Fruit fly (Drosophila melanogaster): ENCODE measurements around the gene CG43056.

CG43056 gene

dm6 chr2L:4393842-4394421, 43.7 kb upstream of the CG43056 start, which contains the start of gene CG3652 (continued):
- TF ChIP-seq CG5245 (GFP tag; optimal IDR thresholded peaks at IDR 0.05) = peak; percentile 0
- TF ChIP-seq mld (GFP tag; IDR thresholded peaks at IDR 0.05; ENCODE audit: partially characterized antibody) = no peak
- no peak for TF ChIP-seq CG18476 (GFP tag; optimal IDR thresholded peaks at IDR 0.05)
- TF ChIP-seq Pdp1 (GFP tag; optimal IDR thresholded peaks at IDR 0.05) = peak in 1 of 2 experiments; percentile 25
- TF ChIP-seq unc-4 (GFP tag; IDR thresholded peaks at IDR 0.05; ENCODE audit: partially characterized antibody) = peak; percentile 46; the same call in 1 of the 2 replicates
- TF ChIP-seq CG5180 (GFP tag; optimal IDR thresholded peaks at IDR 0.05) = no peak
- TF ChIP-seq rib (GFP tag; IDR thresholded peaks at IDR 0.05) = no peak
- TF ChIP-seq al (GFP tag; IDR thresholded peaks at IDR 0.05) = peak; percentile 20; the same call in 1 of the 2 replicates
- TF ChIP-seq CG3995 (GFP tag; optimal IDR thresholded peaks at IDR 0.05) = peak; percentile 77
- no peak for TF ChIP-seq oc (tag; optimal IDR thresholded peaks at IDR 0.05)
- TF ChIP-seq bsh (GFP tag; optimal IDR thresholded peaks at IDR 0.05) = no peak
- TF ChIP-seq CG34422 (GFP tag; IDR thresholded peaks at IDR 0.05) = no peak
- no peak for TF ChIP-seq E2f1 (GFP tag; IDR thresholded peaks at IDR 0.05)
- no peak for TF ChIP-seq corto (GFP tag; optimal IDR thresholded peaks at IDR 0.05)
- peak; percentile 42 for TF ChIP-seq Abd-B (GFP tag; optimal IDR thresholded peaks at IDR 0.05)
- TF ChIP-seq CG9215 (GFP tag; IDR thresholded peaks at IDR 0.05) = no peak
- no peak for TF ChIP-seq NFAT (GFP tag; IDR thresholded peaks at IDR 0.05)
- no peak for TF ChIP-seq ash1 (GFP tag; optimal IDR thresholded peaks at IDR 0.05)
- no peak for TF ChIP-seq Optix (GFP tag; IDR thresholded peaks at IDR 0.05)
- TF ChIP-seq BtbVII (GFP tag; optimal IDR thresholded peaks at IDR 0.05) = no peak
- TF ChIP-seq wor (GFP tag; IDR thresholded peaks at IDR 0.05) = no peak
- no peak for TF ChIP-seq CG3847 (GFP tag; IDR thresholded peaks at IDR 0.05)
- no peak for TF ChIP-seq ttk (GFP tag; IDR thresholded peaks at IDR 0.05)
- TF ChIP-seq CG18262 (tag; optimal IDR thresholded peaks at IDR 0.05) = no peak
- no peak for TF ChIP-seq CG8359 (GFP tag; optimal IDR thresholded peaks at IDR 0.05; ENCODE audit: borderline replicate concordance)
- no peak for TF ChIP-seq CG12299 (tag; optimal IDR thresholded peaks at IDR 0.05)
- TF ChIP-seq CG18599 (GFP tag; optimal IDR thresholded peaks at IDR 0.05) = no peak
- TF ChIP-seq CG11247 (GFP tag; IDR thresholded peaks at IDR 0.05) = no peak

DNA sequence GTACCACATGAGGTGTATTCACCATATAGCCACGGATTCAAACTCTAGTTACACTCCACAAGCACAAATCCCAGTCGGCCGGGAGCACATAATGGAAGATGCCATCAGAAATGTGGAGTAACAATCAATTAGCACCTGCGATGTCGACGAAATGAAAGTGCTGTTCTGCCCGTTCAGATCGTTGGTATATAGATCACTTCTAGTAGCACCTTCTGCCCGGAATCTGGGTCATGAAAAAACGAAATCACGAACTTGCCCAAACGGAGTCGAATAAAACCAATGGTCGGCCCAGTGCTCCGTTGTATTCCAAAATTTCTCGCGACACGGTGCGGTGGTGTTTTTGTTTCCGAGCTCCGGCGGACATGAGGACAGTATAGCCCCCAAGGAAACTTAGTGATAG, 36.9 kb upstream of the CG43056 start, which contains the start of gene CG33003:
TSS of gene CG33003 (plus strand) at position 301 of the 400 bp plus-strand sequence.
- TF ChIP-seq fu2 (GFP tag; optimal IDR thresholded peaks at IDR 0.05) (no peak), cato (GFP tag; optimal IDR thresholded peaks at IDR 0.05; ENCODE audit: borderline replicate concordance) (no peak), TFAM (GFP tag; optimal IDR thresholded peaks at IDR 0.05) (no peak), Opbp (GFP tag; IDR thresholded peaks at IDR 0.05; ENCODE audit: partially characterized antibody) (no peak), Dp (GFP tag; optimal IDR thresholded peaks at IDR 0.05) (no peak), nerfin-2 (GFP tag; IDR thresholded peaks at IDR 0.05; ENCODE audit: partially characterized antibody) (no peak), CG14014 (GFP tag; IDR thresholded peaks at IDR 0.05) (no peak), MESR4 (GFP tag; optimal IDR thresholded peaks at IDR 0.05) (no peak), CG9817 (tag; optimal IDR thresholded peaks at IDR 0.05) (no peak), HLHmδ (GFP tag; optimal IDR thresholded peaks at IDR 0.05) (no peak), Hr78 (GFP tag; optimal IDR thresholded peaks at IDR 0.05) (no peak)

Data from whole organism, embryonic.